Worm (Caenorhabditis elegans) whole organism, L4/young adult: ENCODE results near the gene cpr-8.

ENCODE experiments used
- dao-5 ChIP-seq: sonication (generic microtip); optimal IDR thresholded peaks from 2 replicates; lab custom pipeline; 2016; ENCODE audit warnings: missing genotype, missing genetic modification characterization, moderate library complexity, missing compliant biosample characterization
- him-1 ChIP-seq: sonication (generic microtip); optimal IDR thresholded peaks from 2 replicates; lab custom pipeline; 2016; ENCODE audit warnings: missing genotype, missing genetic modification reagents, missing genetic modification characterization, missing compliant biosample characterization

DNA sequence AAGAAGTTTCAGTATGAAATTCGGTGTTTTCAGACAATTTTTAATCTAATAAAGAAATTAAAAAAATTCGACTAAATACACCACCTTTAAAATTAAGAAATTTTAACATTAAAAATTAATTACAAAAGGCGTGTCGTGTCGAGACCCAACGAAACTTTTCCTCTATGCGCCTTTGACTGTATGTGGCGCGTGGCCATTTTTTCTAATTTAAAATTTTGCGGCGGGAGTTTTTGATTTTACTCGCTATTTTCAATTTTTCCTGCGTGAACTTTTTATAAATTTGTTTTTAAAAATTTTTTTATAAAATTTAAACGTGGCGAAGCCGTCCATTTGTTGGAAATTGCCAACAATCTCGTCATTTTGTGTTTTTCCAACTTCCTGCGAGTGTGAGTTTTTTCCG is 18.3 kb downstream of the cpr-8 start:
- TF ChIP-seq him-1 (no peak), dao-5 (tag; lab: Kevin White, UChicago) (no peak)
